Worm (Caenorhabditis elegans): Measurements from ENCODE around the gene M01B2.8.

ce11 chrV:15306745-15307144 lies 46.7 kb downstream of the M01B2.8 start, which contains the start of gene T26H8.4:
- TF ChIP-seq ama-1 (optimal IDR thresholded peaks at IDR 0.05) = no peak
- TF ChIP-seq flt-1 (GFP tag; IDR thresholded peaks at IDR 0.05) = no peak
- no peak for TF ChIP-seq sea-1 (GFP tag; conservative IDR thresholded peaks at IDR 0.05)

Measured in whole organism, early embryonic.